Worm (Caenorhabditis elegans): ENCODE measurements around the gene egl-23.

ce11 chrIV:13954578-13954977 lies 34.3 kb upstream of the egl-23 start:
- TF ChIP-seq snpc-4 (tag; optimal IDR thresholded peaks at IDR 0.05) = no peak
- no peak for TF ChIP-seq skn-1 (tag; optimal IDR thresholded peaks at IDR 0.05)
- TF ChIP-seq nhr-11 (tag; optimal IDR thresholded peaks at IDR 0.05) = no peak
- TF ChIP-seq mdl-1 (tag; optimal IDR thresholded peaks at IDR 0.05) = no peak
- no peak for TF ChIP-seq lsy-2 (tag; optimal IDR thresholded peaks at IDR 0.05)
- no peak for TF ChIP-seq ama-1 (optimal IDR thresholded peaks at IDR 0.05)
- TF ChIP-seq unc-39 (tag; optimal IDR thresholded peaks at IDR 0.05) = no peak
- no peak for TF ChIP-seq fos-1 (tag; optimal IDR thresholded peaks at IDR 0.05)
- TF ChIP-seq elt-3 (tag; optimal IDR thresholded peaks at IDR 0.05) = no peak
- TF ChIP-seq nhr-237 (tag; optimal IDR thresholded peaks at IDR 0.05) = no peak
- no peak for TF ChIP-seq nhr-12 (tag; optimal IDR thresholded peaks at IDR 0.05)
- TF ChIP-seq unc-62 (GFP tag; optimal IDR thresholded peaks at IDR 0.05) = no peak

All from whole organism, L2 larva.